Fruit fly (Drosophila melanogaster): ENCODE measurements around the gene CG11151.

Gene CG11151

dm6 chrX:13787282-13787850, 47.8 kb downstream of the CG11151 start (continued):
- TF ChIP-seq CG32532 (GFP tag; IDR thresholded peaks at IDR 0.05) (no peak), gcm2 (GFP tag; optimal IDR thresholded peaks at IDR 0.05) (no peak), disco-r (GFP tag; optimal IDR thresholded peaks at IDR 0.05) (no peak), ase (GFP tag; IDR thresholded peaks at IDR 0.05) (no peak), sqz (GFP tag; optimal IDR thresholded peaks at IDR 0.05) (no peak), CG9817 (tag; optimal IDR thresholded peaks at IDR 0.05) (no peak), Kr (GFP tag; optimal IDR thresholded peaks at IDR 0.05) (no peak), Sry-δ (GFP tag; optimal IDR thresholded peaks at IDR 0.05) (no peak), CG7839 (tag; optimal IDR thresholded peaks at IDR 0.05) (peak; percentile 20), Lim3 (GFP tag; IDR thresholded peaks at IDR 0.05) (no peak), CG7987 (GFP tag; optimal IDR thresholded peaks at IDR 0.05) (no peak), sima (GFP tag; optimal IDR thresholded peaks at IDR 0.05) (no peak), CG11696 (GFP tag; IDR thresholded peaks at IDR 0.05) (no peak), HLH4C (GFP tag; IDR thresholded peaks at IDR 0.05; ENCODE audit: partially characterized antibody) (peak; percentile 62; the same call in 2 of the 3 replicates), bab2 (GFP tag; optimal IDR thresholded peaks at IDR 0.05) (no peak), pros (GFP tag; optimal IDR thresholded peaks at IDR 0.05) (peak; percentile 61), CG18262 (tag; optimal IDR thresholded peaks at IDR 0.05) (peak; percentile 6), danr (GFP tag; IDR thresholded peaks at IDR 0.05) (no peak), NK7.1 (GFP tag; optimal IDR thresholded peaks at IDR 0.05) (no peak), CG16863 (GFP tag; optimal IDR thresholded peaks at IDR 0.05) (no peak), CG9797 (GFP tag; optimal IDR thresholded peaks at IDR 0.05) (no peak), sisA (GFP tag; IDR thresholded peaks at IDR 0.05) (no peak), CG34224 (GFP tag; IDR thresholded peaks at IDR 0.05; ENCODE audit: partially characterized antibody) (no peak), CG1024 (GFP tag; IDR thresholded peaks at IDR 0.05) (no peak), C15 (GFP tag; IDR thresholded peaks at IDR 0.05) (no peak), jumu (GFP tag; optimal IDR thresholded peaks at IDR 0.05) (no peak), en (GFP tag; optimal IDR thresholded peaks at IDR 0.05) (no peak), Doc3 (GFP tag; IDR thresholded peaks at IDR 0.05; ENCODE audit: partially characterized antibody) (no peak), chm (GFP tag; IDR thresholded peaks at IDR 0.05) (no peak), dysf (GFP tag; IDR thresholded peaks at IDR 0.05) (no peak), Hr51 (GFP tag; optimal IDR thresholded peaks at IDR 0.05) (no peak), ac (GFP tag; optimal IDR thresholded peaks at IDR 0.05) (no peak), CG7786 (GFP tag; optimal IDR thresholded peaks at IDR 0.05) (no peak), tup (GFP tag; optimal IDR thresholded peaks at IDR 0.05) (no peak), CG34422 (GFP tag; IDR thresholded peaks at IDR 0.05) (no peak), ato (GFP tag; IDR thresholded peaks at IDR 0.05; ENCODE audit: partially characterized antibody) (no peak), CG43689 (GFP tag; IDR thresholded peaks at IDR 0.05) (no peak), CG12219 (GFP tag; optimal IDR thresholded peaks at IDR 0.05) (no peak), lola (GFP tag; optimal IDR thresholded peaks at IDR 0.05) (peak in 1 of 3 experiments; percentile 10), Med (GFP tag) (peak; percentile 81), CG12391 (tag; optimal IDR thresholded peaks at IDR 0.05) (no peak), tna (GFP tag; IDR thresholded peaks at IDR 0.05; ENCODE audit: partially characterized antibody) (no peak), CG30403 (GFP tag; optimal IDR thresholded peaks at IDR 0.05) (no peak), BEAF-32 (GFP tag; optimal IDR thresholded peaks at IDR 0.05) (no peak), knrl (GFP tag; IDR thresholded peaks at IDR 0.05; ENCODE audit: partially characterized antibody) (no peak), abd-A (tag; optimal IDR thresholded peaks at IDR 0.05) (peak; percentile 36), tx (GFP tag; optimal IDR thresholded peaks at IDR 0.05) (no peak), nerfin-2 (GFP tag; IDR thresholded peaks at IDR 0.05; ENCODE audit: partially characterized antibody) (peak; percentile 54; the same call in 1 of the 2 replicates), kah (GFP tag; optimal IDR thresholded peaks at IDR 0.05) (no peak), CG6791 (GFP tag; IDR thresholded peaks at IDR 0.05; ENCODE audit: partially characterized antibody) (peak; percentile 74)
